Worm (Caenorhabditis elegans) whole organism, L4/young adult: ENCODE measurements around the gene AC8.10.
"Not testable (repeated sequence)": the region's sequence is repeated elsewhere in the genome, so short reads cannot be mapped to it uniquely, and the experiment has no call there.

Experiments
- W03F9.2 ChIP-seq: fragments of 150-350 bp; optimal IDR thresholded peaks from 2 replicates; lab custom pipeline; 2014; ENCODE audit warnings: missing biosample characterization, missing genetic modification characterization
- him-1 ChIP-seq: sonication (generic microtip); optimal IDR thresholded peaks from 2 replicates; lab custom pipeline; 2016; ENCODE audit warnings: missing genotype, missing genetic modification reagents, missing genetic modification characterization, missing compliant biosample characterization

DNA sequence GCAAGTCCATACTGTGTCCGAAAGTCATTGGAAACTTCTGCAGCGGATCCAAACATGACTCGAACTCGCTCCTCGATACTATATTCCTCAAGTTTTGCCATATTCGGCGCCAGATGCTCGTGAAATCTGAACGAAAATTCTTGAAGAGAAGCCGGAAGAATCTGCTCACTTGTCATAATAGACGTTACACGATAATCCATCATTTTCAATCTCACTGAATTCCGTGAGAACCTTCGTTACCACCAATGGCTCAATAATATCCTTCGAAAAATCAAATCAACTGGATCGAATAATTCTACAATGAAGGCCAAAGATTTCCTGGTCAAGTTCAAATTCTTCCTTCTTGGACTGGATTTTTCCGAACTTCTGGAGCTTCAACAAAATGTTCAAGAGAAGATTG lies 27.8 kb downstream of the AC8.10 start, which contains the start of gene Y73B3B.1:
- not testable (repeated sequence) for TF ChIP-seq him-1; W03F9.2 (tag; lab: Kevin White, UChicago)
